Fruit fly (Drosophila melanogaster) whole organism, pupa: ENCODE measurements around the gene Tim17b2.

Source experiments
- CG10348 ChIP-seq: fragments of 200-800 bp; sonication (Bioruptor generic); IDR thresholded peaks from 2 replicates; pipeline ENCODE4 v1.3.6; 2022; ENCODE audit warnings: missing biosample characterization, missing genetic modification characterization
- CG13204 ChIP-seq: fragments of 200-800 bp; sonication (Bioruptor generic); optimal IDR thresholded peaks from 2 replicates; lab custom pipeline; 2018; ENCODE audit warnings: missing biosample characterization, mild to moderate bottlenecking, missing genetic modification characterization, moderate library complexity
- CG15710 ChIP-seq: fragments of 200-800 bp; sonication (Bioruptor generic); optimal IDR thresholded peaks from 2 replicates; lab custom pipeline; 2018; ENCODE audit warnings: missing biosample characterization, mild to moderate bottlenecking, missing genetic modification characterization, moderate library complexity
- CG17806 ChIP-seq: fragments of 200-800 bp; sonication (Bioruptor generic); optimal IDR thresholded peaks from 2 replicates; lab custom pipeline; 2018; ENCODE audit warnings: missing biosample characterization, mild to moderate bottlenecking, missing genetic modification characterization, moderate library complexity
- CG8159 ChIP-seq: fragments of 200-800 bp; sonication (Bioruptor generic); optimal IDR thresholded peaks from 3 replicates; lab custom pipeline; 2018; ENCODE audit warnings: missing biosample characterization, mild to moderate bottlenecking, missing genetic modification characterization, moderate library complexity
- CG9948 ChIP-seq: fragments of 200-800 bp; sonication (Bioruptor generic); optimal IDR thresholded peaks from 2 replicates; lab custom pipeline; 2018; ENCODE audit warnings: missing biosample characterization, mild to moderate bottlenecking, missing genetic modification characterization, moderate library complexity
- D1 ChIP-seq: fragments of 200-800 bp; sonication (Bioruptor generic); optimal IDR thresholded peaks from 2 replicates; lab custom pipeline; 2018; ENCODE audit warnings: missing biosample characterization, mild to moderate bottlenecking, missing genetic modification characterization, moderate library complexity
- Pif1A ChIP-seq: fragments of 200-800 bp; sonication (Bioruptor generic); optimal IDR thresholded peaks from 3 replicates; lab custom pipeline; 2016; ENCODE audit warnings: missing biosample characterization, missing genetic modification characterization
- Pif1B ChIP-seq: fragments of 200-800 bp; sonication (Bioruptor generic); optimal IDR thresholded peaks from 3 replicates; lab custom pipeline; 2016; ENCODE audit warnings: missing biosample characterization, missing genetic modification characterization
- fd96Ca ChIP-seq: fragments of 200-800 bp; sonication (Bioruptor generic); IDR thresholded peaks from 3 replicates; pipeline ENCODE4 v1.3.6; 2022; ENCODE audit warnings: missing biosample characterization, missing genetic modification characterization
- rn ChIP-seq: fragments of 200-800 bp; sonication (Bioruptor generic); IDR thresholded peaks from 2 replicates; pipeline ENCODE4 v1.3.6; 2022; ENCODE audit warnings: missing biosample characterization, missing genetic modification characterization

DNA sequence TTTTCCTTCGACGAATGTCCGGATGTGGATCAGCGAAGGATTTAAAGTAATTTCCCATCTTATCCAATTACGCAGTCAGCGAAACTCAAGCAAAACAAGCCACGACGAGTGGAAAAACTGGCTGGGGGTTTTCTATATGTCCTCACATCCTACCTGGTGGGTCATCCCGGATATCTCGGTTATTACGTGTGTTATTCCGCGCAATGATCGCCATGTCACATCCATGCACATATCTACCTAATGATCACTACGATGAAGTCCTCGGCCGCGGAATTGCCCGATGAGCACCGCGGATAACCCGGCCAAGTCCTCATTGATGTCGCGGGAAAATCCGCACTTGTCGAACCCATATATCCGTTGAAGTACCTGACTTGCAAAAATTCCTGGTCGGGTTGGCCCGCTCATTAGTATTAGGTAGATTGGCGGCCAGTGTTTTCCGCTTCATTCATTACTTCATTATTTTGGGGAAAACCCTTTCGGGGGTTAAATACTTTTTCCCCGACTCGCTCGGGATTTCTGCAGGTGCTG lies 4.8 kb upstream of the Tim17b2 start:
- no peak for TF ChIP-seq Pif1A
- TF ChIP-seq fd96Ca (GFP tag; lab: Robert Waterston, UW), result no peak
- no peak for TF ChIP-seq rn (GFP tag; lab: Robert Waterston, UW)
- no peak for TF ChIP-seq CG15710 (tag; lab: Kevin White, UChicago)
- no peak for TF ChIP-seq CG9948 (tag; lab: Kevin White, UChicago)
- TF ChIP-seq CG10348 (GFP tag; lab: Robert Waterston, UW), result no peak
- no peak for TF ChIP-seq CG8159 (tag; lab: Kevin White, UChicago)
- TF ChIP-seq Pif1B (GFP tag; lab: Kevin White, UChicago), result no peak
- TF ChIP-seq CG17806, result no peak
- no peak for TF ChIP-seq CG13204 (GFP tag; lab: Kevin White, UChicago)
- no peak for TF ChIP-seq D1 (tag; lab: Kevin White, UChicago)
